Worm (Caenorhabditis elegans) whole organism, early embryonic: ENCODE results near the gene D1005.10.

Experiments used
- B0310.2 ChIP-seq: sonication (generic microtip); optimal IDR thresholded peaks from 2 replicates; lab custom pipeline; 2016; ENCODE audit warnings: mild to moderate bottlenecking, missing genetic modification characterization, missing compliant biosample characterization
- F13C5.2 ChIP-seq: sonication (generic microtip); optimal IDR thresholded peaks from 2 replicates; lab custom pipeline; 2017; ENCODE audit warnings: mild to moderate bottlenecking, missing genetic modification characterization, inconsistent platforms, missing compliant biosample characterization
- aly-1 ChIP-seq: sonication (generic microtip); optimal IDR thresholded peaks from 2 replicates; lab custom pipeline; 2016; ENCODE audit warnings: missing genetic modification characterization, missing compliant biosample characterization
- ama-1 ChIP-seq: fragments of 150-350 bp; optimal IDR thresholded peaks from 2 replicates; lab custom pipeline; 2014
- ceh-13 ChIP-seq: fragments of 200-800 bp; sonication (Bioruptor generic); optimal IDR thresholded peaks from 2 replicates; lab custom pipeline; 2018; ENCODE audit warnings: mild to moderate bottlenecking, missing genetic modification characterization, missing compliant biosample characterization
- ceh-36 ChIP-seq: sonication (generic microtip); optimal IDR thresholded peaks from 2 replicates; lab custom pipeline; 2016; ENCODE audit warnings: missing genetic modification characterization, inconsistent platforms, missing compliant biosample characterization
- ets-7 ChIP-seq: sonication (generic microtip); optimal IDR thresholded peaks from 2 replicates; lab custom pipeline; 2016; ENCODE audit warnings: missing genotype, missing genetic modification characterization, missing compliant biosample characterization
- flt-1 ChIP-seq: fragments of 200-800 bp; sonication (Bioruptor generic); IDR thresholded peaks from 2 replicates; pipeline ENCODE4 v1.3.6; 2022; ENCODE audit warnings: missing genetic modification characterization, missing compliant biosample characterization
- hmbx-1 ChIP-seq: sonication (generic microtip); optimal IDR thresholded peaks from 2 replicates; lab custom pipeline; 2016; ENCODE audit warnings: mild to moderate bottlenecking, missing genetic modification characterization, missing compliant biosample characterization
- hmg-4 ChIP-seq: fragments of 200-800 bp; sonication (Bioruptor generic); optimal IDR thresholded peaks from 2 replicates; lab custom pipeline; 2018; ENCODE audit warnings: mild to moderate bottlenecking, missing genetic modification characterization, missing compliant biosample characterization
- hnd-1 ChIP-seq: sonication (generic microtip); optimal IDR thresholded peaks from 2 replicates; lab custom pipeline; 2016; ENCODE audit warnings: missing genetic modification characterization, missing compliant biosample characterization
- pes-1 ChIP-seq: fragments of 200-800 bp; sonication (Bioruptor generic); IDR thresholded peaks from 2 replicates; pipeline ENCODE4 v1.3.6; 2022; ENCODE audit warnings: missing genetic modification reagents, missing genetic modification characterization, missing compliant biosample characterization
- scrt-1 ChIP-seq: fragments of 200-800 bp; sonication (Bioruptor generic); IDR thresholded peaks from 2 replicates; pipeline ENCODE4 v1.3.6; 2022; ENCODE audit warnings: missing genetic modification characterization, missing compliant biosample characterization
- sea-1 ChIP-seq: fragments of 200-800 bp; sonication (Bioruptor generic); conservative IDR thresholded peaks from 2 replicates; pipeline ENCODE4 v1.3.6; 2022; ENCODE audit warnings: missing genetic modification characterization, missing compliant biosample characterization
- tbx-11 ChIP-seq: fragments of 200-800 bp; sonication (Bioruptor generic); IDR thresholded peaks from 2 replicates; pipeline ENCODE4 v1.3.6; 2022; ENCODE audit warnings: missing genetic modification characterization, missing compliant biosample characterization
- tbx-37 ChIP-seq: fragments of 200-800 bp; sonication (Bioruptor generic); conservative IDR thresholded peaks from 2 replicates; pipeline ENCODE4 v1.3.6; 2022; ENCODE audit warnings: missing genetic modification reagents, missing genetic modification characterization, missing compliant biosample characterization
- tra-4 ChIP-seq: sonication (generic microtip); optimal IDR thresholded peaks from 2 replicates; lab custom pipeline; 2017; ENCODE audit warnings: missing genetic modification characterization, missing compliant biosample characterization

Gene D1005.10

DNA sequence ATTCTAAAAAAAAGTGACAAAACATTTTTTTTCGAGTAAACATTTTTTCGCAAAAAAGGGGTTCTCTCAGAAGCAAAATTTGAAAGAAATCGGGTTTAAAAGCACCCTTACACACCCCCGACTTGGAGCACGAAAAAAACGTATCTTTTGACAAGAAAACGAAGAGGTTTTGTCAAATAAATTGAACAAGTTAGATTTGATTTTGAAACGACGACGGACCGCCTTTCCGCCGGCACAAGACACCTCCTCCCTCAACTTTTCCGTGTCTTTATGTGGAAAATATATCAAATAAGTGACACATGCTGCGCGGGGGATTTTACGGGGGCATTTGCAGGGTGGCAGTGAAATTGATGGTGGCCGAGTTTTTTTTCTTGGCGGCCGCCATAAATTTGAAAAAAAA, 17.9 kb downstream of the D1005.10 start:
- no peak for TF ChIP-seq sea-1

DNA sequence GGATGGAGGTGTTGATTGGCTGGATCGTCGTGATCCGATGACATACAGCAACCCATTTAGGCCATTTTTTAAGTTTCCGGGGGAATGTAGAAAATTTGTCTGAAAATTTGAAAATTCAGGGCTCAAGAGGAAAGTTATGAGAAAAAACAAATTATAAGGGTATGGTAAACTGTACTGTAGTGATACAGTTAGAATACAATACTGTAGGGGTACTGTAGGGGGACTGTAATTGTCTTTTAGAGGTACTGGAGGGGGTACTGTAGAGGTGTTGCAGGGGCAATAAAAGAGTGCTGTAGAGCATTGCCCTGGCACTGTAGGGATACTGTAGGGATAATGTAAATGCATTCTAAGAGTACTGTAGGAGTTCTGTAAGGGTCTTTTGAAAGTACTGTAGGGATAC, 21.3 kb downstream of the D1005.10 start, which contains the start of gene D1005.6:
TSS of gene D1005.6 (minus strand) at position 101 of the 400 bp plus-strand sequence.
- TF ChIP-seq aly-1 (tag; lab: Kevin White, UChicago), result no peak
- no peak for TF ChIP-seq flt-1
- no peak for TF ChIP-seq tbx-11
- no peak for TF ChIP-seq hmg-4 (GFP tag; lab: Kevin White, UChicago)
- TF ChIP-seq pes-1 (GFP tag; lab: Robert Waterston, UW), result no peak
- no peak for TF ChIP-seq B0310.2
- no peak for TF ChIP-seq ceh-13 (GFP tag; lab: Kevin White, UChicago)
- TF ChIP-seq hnd-1 (tag; lab: Kevin White, UChicago), result no peak
- TF ChIP-seq scrt-1 (GFP tag; lab: Robert Waterston, UW), result no peak

DNA sequence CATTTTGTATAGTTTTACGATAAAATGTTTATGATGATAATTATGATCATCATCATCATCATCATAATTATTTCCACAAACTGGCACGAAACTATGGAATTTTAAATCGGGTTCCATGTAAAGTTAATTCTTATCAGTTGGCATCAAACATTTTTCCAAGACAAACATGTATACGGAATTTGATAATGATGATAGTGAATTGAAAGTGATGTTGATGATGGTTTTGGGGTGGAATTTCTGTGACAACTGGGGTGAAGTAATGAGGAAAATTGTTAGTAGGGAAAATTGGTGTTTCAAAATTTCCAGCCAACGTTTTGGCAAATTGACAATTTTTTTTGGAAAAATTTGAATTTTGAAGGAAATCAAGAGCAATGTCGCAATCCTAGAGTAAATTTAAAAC, 26.2 kb downstream of the D1005.10 start:
- no peak for TF ChIP-seq ceh-36 (tag; lab: Kevin White, UChicago)
- no peak for TF ChIP-seq tbx-37 (GFP tag; lab: Robert Waterston, UW)
- TF ChIP-seq tra-4 (tag; lab: Kevin White, UChicago), result no peak
- TF ChIP-seq pes-1 (GFP tag; lab: Robert Waterston, UW), result no peak
- no peak for TF ChIP-seq aly-1 (tag; lab: Kevin White, UChicago)
- TF ChIP-seq tbx-11, result no peak
- no peak for TF ChIP-seq ets-7 (tag; lab: Kevin White, UChicago)
- TF ChIP-seq sea-1, result no peak
- TF ChIP-seq flt-1, result no peak
- no peak for TF ChIP-seq ceh-13 (GFP tag; lab: Kevin White, UChicago)
- TF ChIP-seq ama-1, result no peak
- TF ChIP-seq hmg-4 (GFP tag; lab: Kevin White, UChicago), result no peak

DNA sequence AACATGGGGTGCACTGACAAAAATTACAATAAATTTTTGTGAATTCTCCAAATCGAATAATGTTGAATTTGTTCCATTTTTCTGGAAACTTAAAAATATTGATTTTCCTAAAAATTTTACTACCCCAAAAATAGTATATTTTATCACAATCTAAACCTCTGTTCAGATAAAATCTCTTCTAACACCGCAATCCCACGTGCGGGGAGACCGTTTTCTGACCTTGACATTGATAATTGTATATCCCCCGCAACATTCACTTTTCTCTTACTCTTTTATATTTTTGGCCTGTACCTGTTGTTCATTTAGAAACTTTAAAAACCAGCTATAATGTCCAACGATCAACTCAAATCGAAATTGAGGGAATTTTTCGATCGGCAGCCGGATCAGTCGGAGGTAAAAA, 27.2 kb downstream of the D1005.10 start, which contains the start of gene D1005.2:
TSS of gene D1005.2 (plus strand) at position 230 of the 400 bp plus-strand sequence.
- TF ChIP-seq aly-1 (tag; lab: Kevin White, UChicago) (no peak), scrt-1 (GFP tag; lab: Robert Waterston, UW) (no peak), F13C5.2 (tag; lab: Kevin White, UChicago) (no peak), ama-1 (no peak), ceh-13 (GFP tag; lab: Kevin White, UChicago) (no peak), tra-4 (tag; lab: Kevin White, UChicago) (no peak), hmg-4 (GFP tag; lab: Kevin White, UChicago) (no peak), tbx-37 (GFP tag; lab: Robert Waterston, UW) (no peak), B0310.2 (no peak), pes-1 (GFP tag; lab: Robert Waterston, UW) (no peak), tbx-11 (no peak), sea-1 (no peak)

DNA sequence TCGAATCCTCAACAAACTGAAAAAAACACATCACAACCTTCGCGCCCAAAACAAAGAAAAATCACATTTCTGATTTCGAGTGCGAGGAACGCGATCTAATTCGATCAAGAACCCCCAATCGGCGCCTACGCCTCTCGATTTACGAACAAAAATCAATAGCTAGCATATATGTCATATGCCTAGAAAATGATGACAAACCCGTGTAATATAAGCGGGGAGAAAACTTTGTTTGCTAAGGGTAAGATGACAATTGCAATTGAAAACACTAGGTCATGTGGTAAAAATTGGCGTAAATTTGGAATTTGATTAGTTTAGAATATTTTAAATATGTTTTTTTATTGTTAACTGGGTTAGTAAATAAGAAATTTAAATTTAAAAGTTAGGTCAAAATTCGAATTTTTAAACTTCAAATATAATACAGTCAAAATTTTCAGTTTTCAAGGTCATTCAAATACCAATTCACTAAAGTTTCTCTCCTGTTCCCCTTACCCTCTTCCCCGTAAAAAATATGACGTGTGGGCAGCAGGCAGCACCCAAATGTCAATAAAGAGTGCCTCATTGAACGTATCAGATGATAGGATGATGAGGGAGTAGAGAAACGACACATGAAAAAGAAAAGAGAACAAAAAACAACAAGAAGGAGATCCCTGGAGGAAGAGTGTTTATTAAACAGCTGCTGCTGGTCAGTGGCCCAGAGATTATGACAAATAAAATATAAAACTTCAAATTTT, 29.5 kb downstream of the D1005.10 start:
- TF ChIP-seq hnd-1 (tag; lab: Kevin White, UChicago) (no peak), hmg-4 (GFP tag; lab: Kevin White, UChicago) (no peak), hmbx-1 (tag; lab: Kevin White, UChicago) (no peak), tbx-37 (GFP tag; lab: Robert Waterston, UW) (no peak), ets-7 (tag; lab: Kevin White, UChicago) (no peak), ama-1 (no peak), aly-1 (tag; lab: Kevin White, UChicago) (no peak), tbx-11 (no peak), pes-1 (GFP tag; lab: Robert Waterston, UW) (no peak), tra-4 (tag; lab: Kevin White, UChicago) (no peak), F13C5.2 (tag; lab: Kevin White, UChicago) (no peak), B0310.2 (no peak), sea-1 (no peak), scrt-1 (GFP tag; lab: Robert Waterston, UW) (no peak), ceh-36 (tag; lab: Kevin White, UChicago) (no peak), flt-1 (no peak), ceh-13 (GFP tag; lab: Kevin White, UChicago) (no peak)

DNA sequence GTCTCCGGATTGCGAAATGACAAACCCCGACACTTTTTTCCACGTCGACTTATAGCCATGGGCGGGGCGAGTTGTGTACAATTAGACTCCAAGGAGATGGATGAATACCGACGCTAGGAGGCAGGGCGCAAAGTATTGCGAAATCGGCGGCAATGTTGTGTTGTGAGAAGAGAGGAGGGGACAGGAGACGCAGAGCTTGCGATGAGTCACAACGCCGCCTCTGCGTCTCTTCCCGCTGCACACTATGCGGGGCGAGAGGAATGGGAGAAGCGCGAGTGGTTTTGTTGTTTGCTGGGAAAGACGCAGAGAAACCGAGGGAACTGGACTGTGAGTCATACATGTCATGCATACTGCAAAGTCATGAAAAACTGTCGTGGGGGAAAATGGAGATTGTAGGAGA, 31.6 kb downstream of the D1005.10 start:
- TF ChIP-seq tbx-37 (GFP tag; lab: Robert Waterston, UW) (no peak), ama-1 (no peak), scrt-1 (GFP tag; lab: Robert Waterston, UW) (peak; percentile 67; the same call in 1 of the 2 replicates), pes-1 (GFP tag; lab: Robert Waterston, UW) (no peak), aly-1 (tag; lab: Kevin White, UChicago) (no peak), hmg-4 (GFP tag; lab: Kevin White, UChicago) (peak; percentile 79)

DNA sequence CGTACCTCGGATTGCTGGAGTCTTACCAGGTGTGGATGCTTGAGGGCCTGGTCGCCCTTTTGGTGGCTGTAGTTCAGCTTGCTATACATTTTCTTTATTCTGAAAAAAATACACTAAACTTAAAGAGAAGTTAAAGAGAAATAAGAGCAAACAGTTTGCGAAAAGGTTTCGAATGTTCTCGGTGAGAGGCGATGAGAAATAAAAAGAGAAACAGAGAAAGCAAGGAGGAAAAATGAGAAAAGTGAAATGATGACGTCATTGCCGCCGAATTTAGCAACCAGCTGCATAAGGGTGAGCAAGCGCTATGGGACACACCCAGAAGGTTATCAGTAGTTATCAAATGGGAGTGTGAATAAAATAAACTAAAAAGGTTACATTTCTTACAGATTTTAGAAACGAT, 32.2 kb downstream of the D1005.10 start, which contains the start of gene cebp-1:
TSS of gene cebp-1 (minus strand) at position 99 of the 400 bp plus-strand sequence.
- no peak for TF ChIP-seq sea-1
- no peak for TF ChIP-seq scrt-1 (GFP tag; lab: Robert Waterston, UW)
- no peak for TF ChIP-seq aly-1 (tag; lab: Kevin White, UChicago)
- TF ChIP-seq tbx-37 (GFP tag; lab: Robert Waterston, UW), result no peak
- TF ChIP-seq flt-1, result no peak
- no peak for TF ChIP-seq tbx-11
- no peak for TF ChIP-seq hnd-1 (tag; lab: Kevin White, UChicago)
- no peak for TF ChIP-seq ceh-13 (GFP tag; lab: Kevin White, UChicago)
- TF ChIP-seq hmg-4 (GFP tag; lab: Kevin White, UChicago), result no peak
- TF ChIP-seq F13C5.2 (tag; lab: Kevin White, UChicago), result no peak
- TF ChIP-seq pes-1 (GFP tag; lab: Robert Waterston, UW), result no peak
- no peak for TF ChIP-seq ceh-36 (tag; lab: Kevin White, UChicago)
- no peak for TF ChIP-seq hmbx-1 (tag; lab: Kevin White, UChicago)
- no peak for TF ChIP-seq ama-1
